Worm (Caenorhabditis elegans) whole organism, early embryonic: ENCODE measurements around the gene T03G6.1.

Source experiments
- B0310.2 ChIP-seq: sonication (generic microtip); optimal IDR thresholded peaks from 2 replicates; lab custom pipeline; 2016; ENCODE audit warnings: mild to moderate bottlenecking, missing genetic modification characterization, missing compliant biosample characterization
- aly-1 ChIP-seq: sonication (generic microtip); optimal IDR thresholded peaks from 2 replicates; lab custom pipeline; 2016; ENCODE audit warnings: missing genetic modification characterization, missing compliant biosample characterization
- ama-1 ChIP-seq: fragments of 150-350 bp; optimal IDR thresholded peaks from 2 replicates; lab custom pipeline; 2014
- ceh-13 ChIP-seq: fragments of 200-800 bp; sonication (Bioruptor generic); optimal IDR thresholded peaks from 2 replicates; lab custom pipeline; 2018; ENCODE audit warnings: mild to moderate bottlenecking, missing genetic modification characterization, missing compliant biosample characterization
- ceh-36 ChIP-seq: sonication (generic microtip); optimal IDR thresholded peaks from 2 replicates; lab custom pipeline; 2016; ENCODE audit warnings: missing genetic modification characterization, inconsistent platforms, missing compliant biosample characterization
- flt-1 ChIP-seq: fragments of 200-800 bp; sonication (Bioruptor generic); IDR thresholded peaks from 2 replicates; pipeline ENCODE4 v1.3.6; 2022; ENCODE audit warnings: missing genetic modification characterization, missing compliant biosample characterization
- hmbx-1 ChIP-seq: sonication (generic microtip); optimal IDR thresholded peaks from 2 replicates; lab custom pipeline; 2016; ENCODE audit warnings: mild to moderate bottlenecking, missing genetic modification characterization, missing compliant biosample characterization
- pes-1 ChIP-seq: fragments of 200-800 bp; sonication (Bioruptor generic); IDR thresholded peaks from 2 replicates; pipeline ENCODE4 v1.3.6; 2022; ENCODE audit warnings: missing genetic modification reagents, missing genetic modification characterization, missing compliant biosample characterization
- scrt-1 ChIP-seq: fragments of 200-800 bp; sonication (Bioruptor generic); IDR thresholded peaks from 2 replicates; pipeline ENCODE4 v1.3.6; 2022; ENCODE audit warnings: missing genetic modification characterization, missing compliant biosample characterization
- tbx-11 ChIP-seq: fragments of 200-800 bp; sonication (Bioruptor generic); IDR thresholded peaks from 2 replicates; pipeline ENCODE4 v1.3.6; 2022; ENCODE audit warnings: missing genetic modification characterization, missing compliant biosample characterization
- tbx-37 ChIP-seq: fragments of 200-800 bp; sonication (Bioruptor generic); conservative IDR thresholded peaks from 2 replicates; pipeline ENCODE4 v1.3.6; 2022; ENCODE audit warnings: missing genetic modification reagents, missing genetic modification characterization, missing compliant biosample characterization

ce11 chrX:2591586-2592000 lies 16.4 kb upstream of the T03G6.1 start:
- TF ChIP-seq tbx-11 (GFP tag; lab: Robert Waterston, UW): no peak
- no peak for TF ChIP-seq ama-1 (lab: Kevin White, UChicago)
- TF ChIP-seq flt-1: no peak
- no peak for TF ChIP-seq aly-1 (tag; lab: Kevin White, UChicago)
- no peak for TF ChIP-seq ceh-13 (GFP tag; lab: Kevin White, UChicago)
- TF ChIP-seq B0310.2 (tag; lab: Kevin White, UChicago): no peak
- no peak for TF ChIP-seq hmbx-1 (tag; lab: Kevin White, UChicago)
- no peak for TF ChIP-seq tbx-37 (GFP tag; lab: Robert Waterston, UW)
- TF ChIP-seq scrt-1 (GFP tag; lab: Robert Waterston, UW): no peak
- no peak for TF ChIP-seq pes-1 (GFP tag; lab: Robert Waterston, UW)
- no peak for TF ChIP-seq ceh-36 (tag; lab: Kevin White, UChicago)
